Fruit fly (Drosophila melanogaster) whole organism, pupa: ENCODE data around the gene bumpel.

ENCODE experiments used
- CG10348 ChIP-seq: fragments of 200-800 bp; sonication (Bioruptor generic); IDR thresholded peaks from 2 replicates; pipeline ENCODE4 v1.3.6; 2022; ENCODE audit warnings: missing biosample characterization, missing genetic modification characterization
- CG12605 ChIP-seq: fragments of 200-800 bp; sonication (Bioruptor generic); IDR thresholded peaks from 2 replicates; pipeline ENCODE4 v1.3.6; 2022; ENCODE audit warnings: missing biosample characterization, missing genetic modification characterization
- CG14655 ChIP-seq: fragments of 200-800 bp; sonication (Bioruptor generic); optimal IDR thresholded peaks from 3 replicates; lab custom pipeline; 2017; ENCODE audit warnings: mild to moderate bottlenecking, missing biosample characterization, missing genetic modification reagents, missing genetic modification characterization
- CG8301 ChIP-seq: fragments of 200-800 bp; sonication (Bioruptor generic); optimal IDR thresholded peaks from 2 replicates; lab custom pipeline; 2018; ENCODE audit warnings: missing biosample characterization, mild to moderate bottlenecking, missing genetic modification characterization
- CG9948 ChIP-seq: fragments of 200-800 bp; sonication (Bioruptor generic); optimal IDR thresholded peaks from 2 replicates; lab custom pipeline; 2018; ENCODE audit warnings: missing biosample characterization, mild to moderate bottlenecking, missing genetic modification characterization, moderate library complexity
- EcR ChIP-seq: fragments of 200-800 bp; sonication (Bioruptor generic); optimal IDR thresholded peaks from 3 replicates; lab custom pipeline; 2019; ENCODE audit warnings: missing biosample characterization, missing genetic modification characterization, mild to moderate bottlenecking, moderate library complexity, missing genetic modification reagents
- Ets98B ChIP-seq: fragments of 200-800 bp; sonication (Bioruptor generic); IDR thresholded peaks from 2 replicates; pipeline ENCODE4 v1.3.6; 2022; ENCODE audit warnings: missing biosample characterization, missing genetic modification characterization
- Pif1B ChIP-seq: fragments of 200-800 bp; sonication (Bioruptor generic); optimal IDR thresholded peaks from 3 replicates; lab custom pipeline; 2016; ENCODE audit warnings: missing biosample characterization, missing genetic modification characterization
- Snoo ChIP-seq: fragments of 200-800 bp; sonication (Bioruptor generic); optimal IDR thresholded peaks from 3 replicates; lab custom pipeline; 2017; ENCODE audit warnings: missing biosample characterization, mild to moderate bottlenecking, missing genetic modification characterization, inconsistent platforms
- fd96Ca ChIP-seq: fragments of 200-800 bp; sonication (Bioruptor generic); IDR thresholded peaks from 3 replicates; pipeline ENCODE4 v1.3.6; 2022; ENCODE audit warnings: missing biosample characterization, missing genetic modification characterization

DNA sequence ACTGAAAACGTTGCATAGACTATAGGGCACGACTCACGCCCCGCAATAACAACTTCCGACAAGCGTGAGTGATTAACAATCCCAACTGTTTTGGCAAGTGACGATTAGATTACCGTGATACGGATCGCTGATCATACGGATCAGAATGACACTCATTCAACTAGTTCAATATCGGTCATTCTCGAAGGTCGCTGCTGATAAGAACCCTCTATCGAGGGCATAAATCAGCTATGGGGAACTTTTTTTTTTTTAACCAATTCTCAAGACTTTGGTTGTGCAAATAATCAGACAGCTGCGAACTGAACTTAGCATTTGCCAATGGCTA lies 40.3 kb upstream of the bumpel start:
- TF ChIP-seq CG8301 (tag; lab: Kevin White, UChicago) = no peak
- TF ChIP-seq CG10348 = no peak
- no peak for TF ChIP-seq Ets98B (GFP tag; lab: Robert Waterston, UW)
- no peak for TF ChIP-seq EcR (GFP tag; lab: Kevin White, UChicago)
- no peak for TF ChIP-seq CG9948
- TF ChIP-seq Snoo (tag; lab: Kevin White, UChicago) = no peak
- TF ChIP-seq CG12605 (GFP tag; lab: Robert Waterston, UW) = no peak
- TF ChIP-seq Pif1B (GFP tag; lab: Kevin White, UChicago) = no peak
- TF ChIP-seq fd96Ca = no peak
- no peak for TF ChIP-seq CG14655 (GFP tag; lab: Kevin White, UChicago)
